Worm (Caenorhabditis elegans) whole organism, mixed stage, embryonic: ENCODE results near the gene R07E4.3.

Source experiments
- M03D4.4 ChIP-seq: sonication (generic microtip); optimal IDR thresholded peaks from 2 replicates; lab custom pipeline; 2017; ENCODE audit warnings: mild to moderate bottlenecking, missing genetic modification characterization, missing compliant biosample characterization
- bed-3 ChIP-seq: fragments of 200-800 bp; sonication (Bioruptor generic); optimal IDR thresholded peaks from 3 replicates; lab custom pipeline; 2018; ENCODE audit warnings: mild to moderate bottlenecking, missing genetic modification characterization, moderate library complexity, missing compliant biosample characterization
- blmp-1 ChIP-seq: fragments of 150-350 bp; optimal IDR thresholded peaks from 2 replicates; lab custom pipeline; 2014; ENCODE audit warnings: missing biosample characterization, missing genetic modification characterization
- ceh-39 ChIP-seq: fragments of 150-350 bp; optimal IDR thresholded peaks from 2 replicates; lab custom pipeline; 2014; ENCODE audit warnings: missing biosample characterization, missing genetic modification characterization
- ceh-43 ChIP-seq: fragments of 200-800 bp; sonication (Bioruptor generic); optimal IDR thresholded peaks from 2 replicates; lab custom pipeline; 2018; ENCODE audit warnings: mild to moderate bottlenecking, missing genetic modification characterization, moderate library complexity, missing compliant biosample characterization
- ceh-83 ChIP-seq: fragments of 200-800 bp; sonication (Bioruptor generic); optimal IDR thresholded peaks from 2 replicates; lab custom pipeline; 2018; ENCODE audit warnings: mild to moderate bottlenecking, missing genetic modification characterization, missing compliant biosample characterization
- ces-1 ChIP-seq: fragments of 150-350 bp; optimal IDR thresholded peaks from 2 replicates; lab custom pipeline; 2014; ENCODE audit warnings: missing biosample characterization, missing genetic modification reagents, missing genetic modification characterization
- cnd-1 ChIP-seq: fragments of 200-800 bp; sonication (Bioruptor generic); optimal IDR thresholded peaks from 2 replicates; lab custom pipeline; 2018; ENCODE audit warnings: mild to moderate bottlenecking, missing genetic modification characterization, missing compliant biosample characterization
- drap-1 ChIP-seq: fragments of 200-800 bp; sonication (Bioruptor generic); optimal IDR thresholded peaks from 3 replicates; lab custom pipeline; 2018; ENCODE audit warnings: mild to moderate bottlenecking, missing genetic modification characterization, missing compliant biosample characterization
- elt-1 ChIP-seq: sonication (generic microtip); optimal IDR thresholded peaks from 2 replicates; lab custom pipeline; 2017; ENCODE audit warnings: missing genetic modification characterization, mild to moderate bottlenecking, missing compliant biosample characterization, antibody characterized with exemption, moderate library complexity, borderline replicate concordance; ENCODE audit not compliant: insufficient read depth
- elt-3 ChIP-seq: fragments of 150-350 bp; optimal IDR thresholded peaks from 2 replicates; lab custom pipeline; 2014; ENCODE audit warnings: missing biosample characterization, missing genetic modification characterization
- flh-1 ChIP-seq: fragments of 200-800 bp; sonication (Bioruptor generic); optimal IDR thresholded peaks from 2 replicates; lab custom pipeline; 2018; ENCODE audit warnings: mild to moderate bottlenecking, missing genetic modification characterization, moderate library complexity, missing compliant biosample characterization
- ham-2 ChIP-seq: fragments of 200-800 bp; sonication (Bioruptor generic); optimal IDR thresholded peaks from 2 replicates; lab custom pipeline; 2018; ENCODE audit warnings: mild to moderate bottlenecking, missing genetic modification characterization, missing compliant biosample characterization
- hlh-1 ChIP-seq: fragments of 150-350 bp; optimal IDR thresholded peaks from 2 replicates; lab custom pipeline; 2014; ENCODE audit warnings: missing biosample characterization, missing genetic modification reagents, missing genetic modification characterization
- lin-13 ChIP-seq: fragments of 150-350 bp; optimal IDR thresholded peaks from 2 replicates; lab custom pipeline; 2014; ENCODE audit warnings: missing biosample characterization, missing genetic modification characterization
- lin-32 ChIP-seq: fragments of 200-800 bp; sonication (Bioruptor generic); optimal IDR thresholded peaks from 2 replicates; lab custom pipeline; 2018; ENCODE audit warnings: mild to moderate bottlenecking, missing genetic modification characterization, missing compliant biosample characterization
- mab-5 ChIP-seq: fragments of 150-350 bp; optimal IDR thresholded peaks from 2 replicates; lab custom pipeline; 2014; ENCODE audit warnings: missing biosample characterization, missing genetic modification characterization
- mep-1 ChIP-seq: fragments of 150-350 bp; optimal IDR thresholded peaks from 2 replicates; lab custom pipeline; 2017; ENCODE audit warnings: missing biosample characterization, missing genetic modification reagents, missing genetic modification characterization, inconsistent platforms
- mls-2 ChIP-seq: sonication (generic microtip); optimal IDR thresholded peaks from 2 replicates; lab custom pipeline; 2016; ENCODE audit warnings: mild to moderate bottlenecking, missing genetic modification characterization, moderate library complexity, missing compliant biosample characterization
- nhr-12 ChIP-seq: fragments of 150-350 bp; optimal IDR thresholded peaks from 2 replicates; lab custom pipeline; 2014; ENCODE audit warnings: missing biosample characterization, missing genetic modification characterization
- nhr-2 ChIP-seq: fragments of 150-350 bp; optimal IDR thresholded peaks from 2 replicates; lab custom pipeline; 2014; ENCODE audit warnings: missing biosample characterization, missing genetic modification characterization
- nhr-237 ChIP-seq: fragments of 150-350 bp; optimal IDR thresholded peaks from 2 replicates; lab custom pipeline; 2014; ENCODE audit warnings: missing biosample characterization, missing genetic modification characterization
- nhr-28 ChIP-seq: fragments of 150-350 bp; optimal IDR thresholded peaks from 2 replicates; lab custom pipeline; 2014; ENCODE audit warnings: missing biosample characterization, missing genetic modification characterization
- nhr-76 ChIP-seq: sonication (generic microtip); optimal IDR thresholded peaks from 2 replicates; lab custom pipeline; 2017; ENCODE audit warnings: missing biosample characterization, missing genetic modification characterization
- pha-4 ChIP-seq: fragments of 150-350 bp; optimal IDR thresholded peaks from 2 replicates; lab custom pipeline; 2018; ENCODE audit warnings: missing biosample characterization, missing genetic modification reagents, missing genetic modification characterization
- sem-2 ChIP-seq: fragments of 200-800 bp; sonication (Bioruptor generic); optimal IDR thresholded peaks from 2 replicates; lab custom pipeline; 2018; ENCODE audit warnings: mild to moderate bottlenecking, missing genetic modification characterization, missing compliant biosample characterization
- tbx-8 ChIP-seq: fragments of 200-800 bp; sonication (Bioruptor generic); optimal IDR thresholded peaks from 2 replicates; lab custom pipeline; 2018; ENCODE audit warnings: mild to moderate bottlenecking, missing genetic modification characterization, moderate library complexity, missing compliant biosample characterization
- unc-120 ChIP-seq: sonication (generic microtip); optimal IDR thresholded peaks from 2 replicates; lab custom pipeline; 2017; ENCODE audit warnings: missing genetic modification characterization, missing compliant biosample characterization; ENCODE audit not compliant: poor library complexity, severe bottlenecking
- unc-39 ChIP-seq: fragments of 150-350 bp; optimal IDR thresholded peaks from 2 replicates; lab custom pipeline; 2014; ENCODE audit warnings: missing biosample characterization, missing genetic modification characterization
- unc-62 ChIP-seq: fragments of 150-350 bp; optimal IDR thresholded peaks from 2 replicates; lab custom pipeline; 2014; ENCODE audit warnings: missing biosample characterization, missing genetic modification reagents, missing genetic modification characterization
- zip-8 ChIP-seq: fragments of 150-350 bp; optimal IDR thresholded peaks from 2 replicates; lab custom pipeline; 2014; ENCODE audit warnings: missing biosample characterization, missing genetic modification characterization
- ztf-11 ChIP-seq: fragments of 150-350 bp; optimal IDR thresholded peaks from 2 replicates; lab custom pipeline; 2014; ENCODE audit warnings: missing biosample characterization, missing genetic modification characterization

R07E4.3 gene

ce11 chrX:5917284-5917683, 36.0 kb upstream of the R07E4.3 start, which contains the start of gene Y23B4A.1:
TSS of gene Y23B4A.1 (minus strand) at chrX:5917384.
- no peak for TF ChIP-seq unc-39
- no peak for TF ChIP-seq blmp-1 (tag; lab: Kevin White, UChicago)
- TF ChIP-seq M03D4.4, result no peak
- TF ChIP-seq nhr-12 (tag; lab: Kevin White, UChicago), result no peak
- no peak for TF ChIP-seq ceh-43 (GFP tag; lab: Kevin White, UChicago)
- TF ChIP-seq mls-2, result no peak
- no peak for TF ChIP-seq bed-3 (GFP tag; lab: Kevin White, UChicago)
- TF ChIP-seq drap-1 (GFP tag; lab: Kevin White, UChicago), result no peak
- TF ChIP-seq lin-32 (GFP tag; lab: Kevin White, UChicago), result no peak
- TF ChIP-seq elt-1 (tag; lab: Kevin White, UChicago), result no peak
- no peak for TF ChIP-seq unc-62 (GFP tag; lab: Kevin White, UChicago)
- no peak for TF ChIP-seq ces-1 (GFP tag; lab: Kevin White, UChicago)
- TF ChIP-seq cnd-1 (tag; lab: Kevin White, UChicago), result no peak
- no peak for TF ChIP-seq ceh-39 (tag; lab: Kevin White, UChicago)
- no peak for TF ChIP-seq hlh-1 (tag; lab: Kevin White, UChicago)
- TF ChIP-seq ceh-83 (GFP tag; lab: Kevin White, UChicago), result no peak
- TF ChIP-seq unc-120 (tag; lab: Kevin White, UChicago), result no peak
- TF ChIP-seq mep-1 (tag; lab: Kevin White, UChicago), result no peak

ce11 chrX:5919097-5919496, 34.2 kb upstream of the R07E4.3 start, which contains the start of gene capa-1:
TSS of gene capa-1 (plus strand) at chrX:5919397.
- no peak for TF ChIP-seq cnd-1 (tag; lab: Kevin White, UChicago)
- no peak for TF ChIP-seq bed-3 (GFP tag; lab: Kevin White, UChicago)
- no peak for TF ChIP-seq nhr-76 (tag; lab: Kevin White, UChicago)
- TF ChIP-seq ham-2 (GFP tag; lab: Kevin White, UChicago), result no peak
- TF ChIP-seq M03D4.4, result no peak

ce11 chrX:5923672-5924071, 29.6 kb upstream of the R07E4.3 start:
- TF ChIP-seq lin-13 (tag; lab: Kevin White, UChicago), result no peak
- TF ChIP-seq bed-3 (GFP tag; lab: Kevin White, UChicago), result no peak
- TF ChIP-seq mep-1 (tag; lab: Kevin White, UChicago), result no peak
- no peak for TF ChIP-seq ces-1 (GFP tag; lab: Kevin White, UChicago)
- no peak for TF ChIP-seq elt-3 (tag; lab: Kevin White, UChicago)
- no peak for TF ChIP-seq nhr-28 (tag; lab: Kevin White, UChicago)
- TF ChIP-seq drap-1 (GFP tag; lab: Kevin White, UChicago), result no peak
- TF ChIP-seq unc-120 (tag; lab: Kevin White, UChicago), result no peak
- no peak for TF ChIP-seq unc-62 (GFP tag; lab: Kevin White, UChicago)
- TF ChIP-seq mab-5 (tag; lab: Kevin White, UChicago), result no peak
- no peak for TF ChIP-seq cnd-1 (tag; lab: Kevin White, UChicago)
- TF ChIP-seq hlh-1 (tag; lab: Kevin White, UChicago), result no peak
- no peak for TF ChIP-seq elt-1 (tag; lab: Kevin White, UChicago)
- TF ChIP-seq ham-2 (GFP tag; lab: Kevin White, UChicago), result no peak
- TF ChIP-seq M03D4.4, result no peak
- TF ChIP-seq nhr-76 (tag; lab: Kevin White, UChicago), result no peak
- TF ChIP-seq unc-39, result no peak
- no peak for TF ChIP-seq nhr-237 (tag; lab: Kevin White, UChicago)
- no peak for TF ChIP-seq flh-1 (GFP tag; lab: Kevin White, UChicago)

ce11 chrX:5930822-5931221, 22.4 kb upstream of the R07E4.3 start, which contains the start of gene egl-6:
TSS of gene egl-6 (plus strand) at chrX:5931122.
- TF ChIP-seq sem-2 (GFP tag; lab: Kevin White, UChicago) (no peak), hlh-1 (tag; lab: Kevin White, UChicago) (no peak), ztf-11 (tag; lab: Kevin White, UChicago) (no peak)

DNA sequence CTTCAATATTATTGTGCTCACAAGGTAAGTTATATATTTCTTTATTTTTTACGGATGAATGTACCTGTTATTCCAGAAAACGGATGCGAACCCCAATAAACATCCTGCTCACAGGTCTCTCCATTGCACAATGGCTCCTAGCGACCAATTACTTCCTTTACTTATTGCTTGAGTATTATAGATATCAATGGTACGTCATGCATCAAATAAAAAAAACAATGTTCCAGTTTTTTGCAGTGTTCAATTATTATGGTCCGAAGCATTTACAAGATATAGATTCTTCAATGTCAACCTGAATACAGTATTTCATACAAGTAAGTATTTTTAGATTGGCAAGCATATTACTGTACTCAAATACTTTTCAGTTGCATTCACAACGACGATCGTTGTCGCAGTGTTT, 20.3 kb upstream of the R07E4.3 start:
- TF ChIP-seq tbx-8 (GFP tag; lab: Kevin White, UChicago) (no peak), zip-8 (tag; lab: Kevin White, UChicago) (no peak), M03D4.4 (no peak), mep-1 (tag; lab: Kevin White, UChicago) (no peak), unc-62 (GFP tag; lab: Kevin White, UChicago) (no peak), nhr-28 (tag; lab: Kevin White, UChicago) (no peak), unc-39 (no peak), drap-1 (GFP tag; lab: Kevin White, UChicago) (no peak), ceh-39 (tag; lab: Kevin White, UChicago) (no peak), nhr-2 (no peak), bed-3 (GFP tag; lab: Kevin White, UChicago) (no peak), ces-1 (GFP tag; lab: Kevin White, UChicago) (no peak), elt-3 (tag; lab: Kevin White, UChicago) (no peak), ceh-83 (GFP tag; lab: Kevin White, UChicago) (no peak), ceh-43 (GFP tag; lab: Kevin White, UChicago) (no peak), pha-4 (tag; lab: Kevin White, UChicago) (no peak), nhr-76 (tag; lab: Kevin White, UChicago) (no peak), blmp-1 (tag; lab: Kevin White, UChicago) (no peak), unc-120 (tag; lab: Kevin White, UChicago) (no peak)
